Fruit fly (Drosophila melanogaster) whole organism, embryonic: ENCODE measurements around the gene Acn.
A peak's percentile ranks its signal among the peaks of the same experiment; 100 is the strongest.

Experiments
- Abd-B ChIP-seq: fragments of 200-800 bp; sonication (Bioruptor generic); optimal IDR thresholded peaks from 2 replicates; lab custom pipeline; 2018; ENCODE audit warnings: missing biosample characterization, mild to moderate bottlenecking, missing genetic modification characterization, moderate library complexity
- B-H1 ChIP-seq: fragments of 200-800 bp; sonication (Bioruptor generic); IDR thresholded peaks from 3 replicates; pipeline ENCODE4 v1.3.6; 2022; ENCODE audit warnings: missing biosample characterization, missing genetic modification characterization
- BEAF-32 ChIP-seq: fragments of 200-800 bp; sonication (Bioruptor generic); optimal IDR thresholded peaks from 3 replicates; lab custom pipeline; 2017; ENCODE audit warnings: missing biosample characterization, missing genetic modification characterization, mild to moderate bottlenecking, moderate library complexity, missing genetic modification reagents
- Bgb ChIP-seq: fragments of 200-800 bp; sonication (Bioruptor generic); IDR thresholded peaks from 2 replicates; pipeline ENCODE4 v1.3.6; 2022; ENCODE audit warnings: missing biosample characterization, missing genetic modification characterization; ENCODE audit not compliant: partially characterized antibody
- CG12659 ChIP-seq: fragments of 200-800 bp; sonication (Bioruptor generic); optimal IDR thresholded peaks from 3 replicates; lab custom pipeline; 2017; ENCODE audit warnings: mild to moderate bottlenecking, missing biosample characterization, missing genetic modification reagents, missing genetic modification characterization
- CG16813 ChIP-seq: fragments of 200-800 bp; sonication (Bioruptor generic); IDR thresholded peaks from 3 replicates; pipeline ENCODE4 v1.3.6; 2022; ENCODE audit warnings: missing biosample characterization, missing genetic modification characterization; ENCODE audit not compliant: partially characterized antibody
- CG16815 ChIP-seq: fragments of 200-800 bp; sonication (Bioruptor generic); optimal IDR thresholded peaks from 3 replicates; lab custom pipeline; 2017; ENCODE audit warnings: missing biosample characterization, mild to moderate bottlenecking, missing genetic modification characterization
- CG2116 ChIP-seq: fragments of 200-800 bp; sonication (Bioruptor generic); optimal IDR thresholded peaks from 3 replicates; lab custom pipeline; 2018; ENCODE audit warnings: missing biosample characterization, mild to moderate bottlenecking, missing genetic modification characterization
- CG30020 ChIP-seq: fragments of 200-800 bp; optimal IDR thresholded peaks from 2 replicates; lab custom pipeline; 2019; ENCODE audit warnings: missing biosample characterization, mild to moderate bottlenecking, missing genetic modification characterization, moderate library complexity
- CG32532 ChIP-seq: fragments of 200-800 bp; sonication (Bioruptor generic); IDR thresholded peaks from 2 replicates; pipeline ENCODE4 v1.3.6; 2022; ENCODE audit warnings: missing biosample characterization, missing genetic modification characterization
- CG33213 ChIP-seq: fragments of 200-800 bp; sonication (Bioruptor generic); optimal IDR thresholded peaks from 3 replicates; lab custom pipeline; 2016; ENCODE audit warnings: missing biosample characterization, missing genetic modification characterization
- CG34224 ChIP-seq: fragments of 200-800 bp; sonication (Bioruptor generic); IDR thresholded peaks from 3 replicates; pipeline ENCODE4 v1.3.6; 2022; ENCODE audit warnings: missing biosample characterization, missing genetic modification characterization; ENCODE audit not compliant: partially characterized antibody
- CG6272 ChIP-seq: fragments of 200-800 bp; sonication (Bioruptor generic); IDR thresholded peaks from 2 replicates; pipeline ENCODE4 v1.3.6; 2022; ENCODE audit warnings: missing biosample characterization, missing genetic modification characterization
- CG6654 ChIP-seq: fragments of 200-800 bp; sonication (Bioruptor generic); optimal IDR thresholded peaks from 2 replicates; lab custom pipeline; 2017; ENCODE audit warnings: missing biosample characterization, mild to moderate bottlenecking, missing genetic modification characterization
- CG7357 ChIP-seq: fragments of 200-800 bp; sonication (Bioruptor generic); IDR thresholded peaks from 3 replicates; pipeline ENCODE4 v1.3.6; 2022; ENCODE audit warnings: missing biosample characterization, missing genetic modification characterization
- CG7786 ChIP-seq: fragments of 200-800 bp; sonication (Bioruptor generic); optimal IDR thresholded peaks from 2 replicates; lab custom pipeline; 2016; ENCODE audit warnings: missing biosample characterization, missing genetic modification characterization
- CG8765 ChIP-seq: fragments of 200-800 bp; sonication (Bioruptor generic); IDR thresholded peaks from 2 replicates; pipeline ENCODE4 v1.3.6; 2022; ENCODE audit warnings: missing biosample characterization, missing genetic modification characterization
- CG9797 ChIP-seq: fragments of 200-800 bp; sonication (Bioruptor generic); optimal IDR thresholded peaks from 3 replicates; lab custom pipeline; 2018; ENCODE audit warnings: missing biosample characterization, mild to moderate bottlenecking, missing genetic modification characterization
- CoRest ChIP-seq: fragments of 200-800 bp; sonication (Bioruptor generic); optimal IDR thresholded peaks from 3 replicates; lab custom pipeline; 2018; ENCODE audit warnings: missing biosample characterization, mild to moderate bottlenecking, missing genetic modification characterization, moderate library complexity
- CrebB ChIP-seq: fragments of 200-800 bp; sonication (Bioruptor generic); optimal IDR thresholded peaks from 3 replicates; lab custom pipeline; 2018; ENCODE audit warnings: missing biosample characterization, mild to moderate bottlenecking, missing genetic modification characterization
- Deaf1 ChIP-seq: fragments of 200-800 bp; optimal IDR thresholded peaks from 3 replicates; lab custom pipeline; 2019; ENCODE audit warnings: missing biosample characterization, mild to moderate bottlenecking, missing genetic modification characterization, moderate library complexity
- Dip2 ChIP-seq: fragments of 200-800 bp; sonication (Bioruptor generic); IDR thresholded peaks from 2 replicates; pipeline ENCODE4 v1.3.6; 2022; ENCODE audit warnings: missing biosample characterization, missing genetic modification characterization
- Dll ChIP-seq: fragments of 200-800 bp; sonication (Bioruptor generic); IDR thresholded peaks from 4 replicates; pipeline ENCODE4 v1.3.6; 2022; ENCODE audit warnings: missing biosample characterization, missing genetic modification characterization; ENCODE audit not compliant: partially characterized antibody
- Fer2 ChIP-seq: fragments of 200-800 bp; sonication (Bioruptor generic); optimal IDR thresholded peaks from 2 replicates; lab custom pipeline; 2018; ENCODE audit warnings: missing biosample characterization, mild to moderate bottlenecking, missing genetic modification characterization, moderate library complexity
- Gsc ChIP-seq: fragments of 200-800 bp; sonication (Bioruptor generic); IDR thresholded peaks from 2 replicates; pipeline ENCODE4 v1.3.6; 2022; ENCODE audit warnings: missing biosample characterization, missing genetic modification characterization
- Hr51 ChIP-seq, 2 experiments: fragments of 200-800 bp; sonication (Bioruptor generic); optimal IDR thresholded peaks; 2 replicates in 1 of 2; 3 replicates in 1 of 2; lab custom pipeline; 2016 to 2018; ENCODE audit warnings: missing biosample characterization in 2 of 2, missing genetic modification characterization in 2 of 2, mild to moderate bottlenecking in 1 of 2, moderate library complexity in 1 of 2
- Jarid2 ChIP-seq: fragments of 200-800 bp; sonication (Bioruptor generic); optimal IDR thresholded peaks from 3 replicates; lab custom pipeline; 2017; ENCODE audit warnings: mild to moderate bottlenecking, missing biosample characterization, missing genetic modification reagents, missing genetic modification characterization
- MBD-R2 ChIP-seq: fragments of 200-800 bp; sonication (Bioruptor generic); IDR thresholded peaks from 2 replicates; pipeline ENCODE4 v1.3.6; 2022; ENCODE audit warnings: missing biosample characterization, missing genetic modification characterization
- Med ChIP-seq: fragments of 200-800 bp; sonication (Bioruptor generic); peaks from one replicate; lab custom pipeline; 2016; ENCODE audit warnings: missing biosample characterization, missing genetic modification characterization, mild to moderate bottlenecking, inconsistent platforms, moderate library complexity
- NFAT ChIP-seq: fragments of 200-800 bp; sonication (Bioruptor generic); IDR thresholded peaks from 2 replicates; pipeline ENCODE4 v1.3.6; 2022; ENCODE audit warnings: missing biosample characterization, missing genetic modification characterization
- Sin3A ChIP-seq: fragments of >200 bp; optimal IDR thresholded peaks from 2 replicates; lab custom pipeline; 2018
- Stat92E ChIP-seq, 3 experiments: fragments of >200 bp in 2 of 3; fragments of 200-800 bp in 1 of 3; sonication (Bioruptor generic) in 1 of 3; optimal IDR thresholded peaks; 2 replicates each; lab custom pipeline; 2017 to 2019; ENCODE audit warnings: missing biosample characterization in 3 of 3, missing genetic modification characterization in 3 of 3, mild to moderate bottlenecking in 1 of 3, moderate library complexity in 1 of 3
- Trl ChIP-seq, 3 experiments: fragments of >200 bp in 2 of 3; fragments of 200-800 bp in 1 of 3; sonication (Bioruptor generic) in 1 of 3; optimal IDR thresholded peaks; 2 replicates in 1 of 3; 3 replicates in 2 of 3; lab custom pipeline; 2016 to 2017; ENCODE audit warnings: missing biosample characterization in 1 of 3, missing genetic modification characterization in 1 of 3
- ac ChIP-seq: fragments of 200-800 bp; sonication (Bioruptor generic); optimal IDR thresholded peaks from 3 replicates; lab custom pipeline; 2017; ENCODE audit warnings: missing biosample characterization, mild to moderate bottlenecking, missing genetic modification characterization
- az2 ChIP-seq: fragments of 200-800 bp; sonication (Bioruptor generic); optimal IDR thresholded peaks from 3 replicates; lab custom pipeline; 2016; ENCODE audit warnings: missing biosample characterization, missing genetic modification characterization
- bowl ChIP-seq: fragments of 200-800 bp; sonication (Bioruptor generic); IDR thresholded peaks from 2 replicates; pipeline ENCODE4 v1.3.6; 2022; ENCODE audit warnings: missing biosample characterization, missing genetic modification characterization
- btn ChIP-seq: fragments of 200-800 bp; sonication (Bioruptor generic); optimal IDR thresholded peaks from 2 replicates; lab custom pipeline; 2016; ENCODE audit warnings: missing biosample characterization, missing genetic modification characterization
- dysf ChIP-seq: fragments of 200-800 bp; sonication (Bioruptor generic); IDR thresholded peaks from 3 replicates; pipeline ENCODE4 v1.3.6; 2022; ENCODE audit warnings: missing biosample characterization, missing genetic modification characterization
- gcm2 ChIP-seq: fragments of 200-800 bp; sonication (Bioruptor generic); optimal IDR thresholded peaks from 2 replicates; lab custom pipeline; 2016; ENCODE audit warnings: missing biosample characterization, missing genetic modification characterization
- gem ChIP-seq: fragments of 200-800 bp; sonication (Bioruptor generic); optimal IDR thresholded peaks from 2 replicates; lab custom pipeline; 2019; ENCODE audit warnings: missing biosample characterization, mild to moderate bottlenecking, missing genetic modification characterization, moderate library complexity
- knrl ChIP-seq: fragments of 200-800 bp; sonication (Bioruptor generic); IDR thresholded peaks from 3 replicates; pipeline ENCODE4 v1.3.6; 2022; ENCODE audit warnings: missing biosample characterization, missing genetic modification characterization; ENCODE audit not compliant: partially characterized antibody
- pho ChIP-seq: fragments of 200-800 bp; sonication (Bioruptor generic); optimal IDR thresholded peaks from 2 replicates; lab custom pipeline; 2016; ENCODE audit warnings: missing biosample characterization, missing genetic modification characterization
- pnt ChIP-seq: fragments of 200-800 bp; sonication (Bioruptor generic); optimal IDR thresholded peaks from 3 replicates; lab custom pipeline; 2016; ENCODE audit warnings: missing biosample characterization, missing genetic modification characterization
- repo ChIP-seq: fragments of 200-800 bp; sonication (Bioruptor generic); optimal IDR thresholded peaks from 2 replicates; lab custom pipeline; 2016; ENCODE audit warnings: missing biosample characterization, missing genetic modification characterization
- sens ChIP-seq: fragments of 200-800 bp; sonication (Bioruptor generic); peaks from one replicate; lab custom pipeline; 2016; ENCODE audit warnings: missing biosample characterization, missing genetic modification characterization
- sima ChIP-seq: fragments of 200-800 bp; sonication (Bioruptor generic); optimal IDR thresholded peaks from 2 replicates; lab custom pipeline; 2016; ENCODE audit warnings: missing biosample characterization, missing genetic modification characterization
- sr ChIP-seq: fragments of 200-800 bp; sonication (Bioruptor generic); IDR thresholded peaks from 3 replicates; pipeline ENCODE4 v1.3.6; 2022; ENCODE audit warnings: missing biosample characterization, missing genetic modification characterization
- stwl ChIP-seq: fragments of 200-800 bp; sonication (Bioruptor generic); optimal IDR thresholded peaks from 3 replicates; lab custom pipeline; 2018; ENCODE audit warnings: missing biosample characterization, mild to moderate bottlenecking, missing genetic modification characterization, moderate library complexity
- toy ChIP-seq: fragments of 200-800 bp; sonication (Bioruptor generic); IDR thresholded peaks from 2 replicates; pipeline ENCODE4 v1.3.6; 2022; ENCODE audit warnings: missing biosample characterization, missing genetic modification characterization

Gene Acn

dm6 chr2L:19053860-19054515 is 8.8 kb downstream of the Acn start, which contains the start of gene CG10492 (continued):
- no peak for TF ChIP-seq dysf (GFP tag; lab: Robert Waterston, UW)
- peak; percentile 35 for TF ChIP-seq CG33213
- peak; percentile 60 for TF ChIP-seq Med
- 0 out of 3 replicates have a peak, but pooled peaks have one; percentile 33 for TF ChIP-seq knrl (GFP tag; lab: Robert Waterston, UW)
- TF ChIP-seq repo = no peak
- no peak for TF ChIP-seq gcm2
- no peak for TF ChIP-seq Gsc (GFP tag; lab: Robert Waterston, UW)
- no peak for TF ChIP-seq btn (GFP tag; lab: Kevin White, UChicago)
- TF ChIP-seq Deaf1 (tag; lab: Kevin White, UChicago) = peak; percentile 10
- peak; percentile 34; the same call in 1 of the 2 replicates for TF ChIP-seq CG32532
- peak; percentile 68 for TF ChIP-seq CG12659
- peak; percentile 92 for TF ChIP-seq CG9797 (GFP tag; lab: Kevin White, UChicago)
- no peak for TF ChIP-seq toy (GFP tag; lab: Robert Waterston, UW)
- TF ChIP-seq CG16813 (GFP tag; lab: Robert Waterston, UW) = peak; percentile 46; the same call in 2 of the 3 replicates
- no peak for TF ChIP-seq CG6654 (GFP tag; lab: Kevin White, UChicago)
- TF ChIP-seq gem (tag; lab: Kevin White, UChicago) = no peak
- no peak for TF ChIP-seq Jarid2 (GFP tag; lab: Kevin White, UChicago)
- peak; percentile 51 for TF ChIP-seq stwl (tag; lab: Kevin White, UChicago)
- TF ChIP-seq Stat92E (GFP tag; optimal IDR thresholded peaks at IDR 0.05; lab: Kevin White, UChicago) = no peak
- TF ChIP-seq sr (GFP tag; lab: Robert Waterston, UW) = peak; percentile 29; the same call in 1 of the 3 replicates
- TF ChIP-seq Abd-B (GFP tag; lab: Kevin White, UChicago) = no peak
- TF ChIP-seq az2 = no peak
- no peak for TF ChIP-seq pho (GFP tag; lab: Kevin White, UChicago)
- no peak for TF ChIP-seq Fer2 (tag; lab: Kevin White, UChicago)
- TF ChIP-seq Hr51 (GFP tag; optimal IDR thresholded peaks at IDR 0.05; lab: Kevin White, UChicago) = no peak
- no peak for TF ChIP-seq sima (GFP tag; lab: Kevin White, UChicago)
- peak; percentile 63 for TF ChIP-seq CG2116 (GFP tag; lab: Kevin White, UChicago)
- TF ChIP-seq CrebB (tag; lab: Kevin White, UChicago) = peak; percentile 36
- peak; percentile 52 for TF ChIP-seq NFAT (GFP tag; lab: Robert Waterston, UW)
- TF ChIP-seq CG16815 = no peak
- TF ChIP-seq B-H1 (GFP tag; lab: Robert Waterston, UW) = no peak
- TF ChIP-seq Sin3A (lab: Kevin White, UChicago) = peak; percentile 88
- TF ChIP-seq CG7357 = no peak
- TF ChIP-seq Trl (optimal IDR thresholded peaks at IDR 0.05; lab: Kevin White, UChicago) = no peak
- no peak for TF ChIP-seq Trl (GFP tag; optimal IDR thresholded peaks at IDR 0.05; lab: Kevin White, UChicago)
- TF ChIP-seq Dll = 0 out of 4 replicates have a peak, but pooled peaks have one; percentile 39
- peak; percentile 60 for TF ChIP-seq BEAF-32 (GFP tag; lab: Kevin White, UChicago)
- TF ChIP-seq ac (GFP tag; lab: Kevin White, UChicago) = no peak
- TF ChIP-seq CG34224 (GFP tag; lab: Robert Waterston, UW) = no peak; the same call in 2 of the 3 replicates
- no peak for TF ChIP-seq Dip2 (GFP tag; lab: Robert Waterston, UW)
- peak; percentile 29 for TF ChIP-seq sens
- no peak for TF ChIP-seq CG7786 (GFP tag; lab: Kevin White, UChicago)
- peak; percentile 54 for TF ChIP-seq MBD-R2 (GFP tag; lab: Robert Waterston, UW)
- no peak for TF ChIP-seq pnt
- peak; percentile 19; the same call in 1 of the 2 replicates for TF ChIP-seq CG8765 (GFP tag; lab: Robert Waterston, UW)
- peak; percentile 31; the same call in 1 of the 2 replicates for TF ChIP-seq Bgb
- TF ChIP-seq CG6272 = no peak
- TF ChIP-seq CG30020 (tag; lab: Kevin White, UChicago) = peak; percentile 49
- TF ChIP-seq bowl (GFP tag; lab: Robert Waterston, UW) = no peak
- peak; percentile 42 for TF ChIP-seq CoRest (tag; lab: Kevin White, UChicago)
